Fruit fly (Drosophila melanogaster) Kc167 (cell line): ENCODE results near the gene CG9288.

ENCODE experiments used
- h ChIP-seq: fragments of >200 bp; optimal IDR thresholded peaks from 3 replicates; lab custom pipeline; 2018; ENCODE audit warnings: missing external identifiers
- insv ChIP-seq: fragments of >200 bp; optimal IDR thresholded peaks from 3 replicates; lab custom pipeline; 2018; ENCODE audit warnings: missing external identifiers
- psq ChIP-seq: fragments of >200 bp; optimal IDR thresholded peaks from 2 replicates; lab custom pipeline; 2017; ENCODE audit warnings: missing external identifiers

- TF ChIP-seq h (lab: Kevin White, UChicago) (no peak), psq (lab: Kevin White, UChicago) (no peak), insv (lab: Kevin White, UChicago) (no peak)
Observed at dm6 chr3R:13819037-13819436, 39.6 kb downstream of the CG9288 start.
